Fruit fly (Drosophila melanogaster) whole organism, embryonic: ENCODE results near the gene CG31776.

ENCODE experiments used
- Abd-B ChIP-seq: fragments of 200-800 bp; sonication (Bioruptor generic); optimal IDR thresholded peaks from 2 replicates; lab custom pipeline; 2018; ENCODE audit warnings: missing biosample characterization, mild to moderate bottlenecking, missing genetic modification characterization, moderate library complexity
- CG10209 ChIP-seq: fragments of 200-800 bp; sonication (Bioruptor generic); optimal IDR thresholded peaks from 3 replicates; lab custom pipeline; 2017; ENCODE audit warnings: missing biosample characterization, mild to moderate bottlenecking, missing genetic modification characterization, missing genetic modification reagents
- CG10959 ChIP-seq: fragments of 200-800 bp; sonication (Bioruptor generic); IDR thresholded peaks from 2 replicates; pipeline ENCODE4 v1.3.6; 2022; ENCODE audit warnings: missing biosample characterization, missing genetic modification characterization
- CG11504 ChIP-seq: fragments of 200-800 bp; sonication (Bioruptor generic); optimal IDR thresholded peaks from 3 replicates; lab custom pipeline; 2019; ENCODE audit warnings: missing biosample characterization, mild to moderate bottlenecking, missing genetic modification characterization, moderate library complexity
- CG12744 ChIP-seq: fragments of 200-800 bp; sonication (Bioruptor generic); optimal IDR thresholded peaks from 2 replicates; lab custom pipeline; 2016; ENCODE audit warnings: missing biosample characterization, missing genetic modification characterization
- CG14441 ChIP-seq: fragments of 200-800 bp; sonication (Bioruptor generic); IDR thresholded peaks from 2 replicates; pipeline ENCODE4 v1.3.6; 2022; ENCODE audit warnings: missing biosample characterization, missing genetic modification characterization
- CG14965 ChIP-seq: fragments of 200-800 bp; sonication (Bioruptor generic); optimal IDR thresholded peaks from 2 replicates; lab custom pipeline; 2016; ENCODE audit warnings: missing biosample characterization, missing genetic modification characterization, borderline replicate concordance
- CG1647 ChIP-seq: fragments of 200-800 bp; sonication (Bioruptor generic); optimal IDR thresholded peaks from 3 replicates; lab custom pipeline; 2016; ENCODE audit warnings: missing biosample characterization, missing genetic modification characterization
- CG1792 ChIP-seq: fragments of 200-800 bp; sonication (Bioruptor generic); optimal IDR thresholded peaks from 2 replicates; lab custom pipeline; 2016; ENCODE audit warnings: missing biosample characterization, missing genetic modification characterization
- CG30431 ChIP-seq: fragments of 200-800 bp; sonication (Bioruptor generic); optimal IDR thresholded peaks from 2 replicates; lab custom pipeline; 2017; ENCODE audit warnings: missing biosample characterization, missing genetic modification characterization
- CG31365 ChIP-seq: fragments of 200-800 bp; sonication (Bioruptor generic); optimal IDR thresholded peaks from 2 replicates; lab custom pipeline; 2018; ENCODE audit warnings: missing biosample characterization, mild to moderate bottlenecking, missing genetic modification characterization
- CG32772 ChIP-seq: fragments of 200-800 bp; sonication (Bioruptor generic); IDR thresholded peaks from 2 replicates; pipeline ENCODE4 v1.3.6; 2022; ENCODE audit warnings: missing biosample characterization, missing genetic modification characterization
- CG3281 ChIP-seq: fragments of 200-800 bp; sonication (Bioruptor generic); optimal IDR thresholded peaks from 3 replicates; lab custom pipeline; 2017; ENCODE audit warnings: missing biosample characterization, mild to moderate bottlenecking, missing genetic modification characterization
- CG42726 ChIP-seq: fragments of 200-800 bp; sonication (Bioruptor generic); IDR thresholded peaks from 2 replicates; pipeline ENCODE4 v1.3.6; 2022; ENCODE audit warnings: missing biosample characterization, missing genetic modification characterization; ENCODE audit not compliant: partially characterized antibody
- CG6254 ChIP-seq: fragments of 200-800 bp; sonication (Bioruptor generic); optimal IDR thresholded peaks from 3 replicates; lab custom pipeline; 2017; ENCODE audit warnings: mild to moderate bottlenecking, missing biosample characterization, missing genetic modification reagents, missing genetic modification characterization
- Dp ChIP-seq: fragments of 200-800 bp; sonication (Bioruptor generic); optimal IDR thresholded peaks from 2 replicates; lab custom pipeline; 2018; ENCODE audit warnings: missing biosample characterization, mild to moderate bottlenecking, missing genetic modification characterization, moderate library complexity
- Drgx ChIP-seq: fragments of 200-800 bp; sonication (Bioruptor generic); IDR thresholded peaks from 2 replicates; pipeline ENCODE4 v1.3.6; 2022; ENCODE audit warnings: missing biosample characterization, missing genetic modification characterization
- Ets65A ChIP-seq: fragments of 200-800 bp; sonication (Bioruptor generic); peaks from one replicate; lab custom pipeline; 2016; ENCODE audit warnings: missing biosample characterization, missing genetic modification characterization
- Hand ChIP-seq: fragments of 200-800 bp; sonication (Bioruptor generic); optimal IDR thresholded peaks from 2 replicates; lab custom pipeline; 2017; ENCODE audit warnings: mild to moderate bottlenecking, missing biosample characterization, missing genetic modification reagents, missing genetic modification characterization
- Hey ChIP-seq: fragments of 200-800 bp; sonication (Bioruptor generic); optimal IDR thresholded peaks from 3 replicates; lab custom pipeline; 2018; ENCODE audit warnings: missing biosample characterization, mild to moderate bottlenecking, missing genetic modification characterization
- Hr39 ChIP-seq: fragments of >200 bp; optimal IDR thresholded peaks from 2 replicates; lab custom pipeline; 2017
- Hr78 ChIP-seq, 2 experiments: fragments of 200-800 bp in 1 of 2; fragments of >200 bp in 1 of 2; sonication (Bioruptor generic) in 1 of 2; optimal IDR thresholded peaks; 2 replicates each; lab custom pipeline; 2017 to 2019; ENCODE audit warnings: missing biosample characterization in 2 of 2, missing genetic modification characterization in 2 of 2, mild to moderate bottlenecking in 1 of 2, moderate library complexity in 1 of 2
- Hsf ChIP-seq: fragments of 200-800 bp; sonication (Bioruptor generic); optimal IDR thresholded peaks from 3 replicates; lab custom pipeline; 2016; ENCODE audit warnings: missing biosample characterization, missing genetic modification characterization
- Lhr ChIP-seq: fragments of 200-800 bp; sonication (Bioruptor generic); optimal IDR thresholded peaks from 3 replicates; lab custom pipeline; 2017; ENCODE audit warnings: mild to moderate bottlenecking, missing biosample characterization, missing genetic modification reagents, missing genetic modification characterization
- Lpt ChIP-seq: fragments of >200 bp; optimal IDR thresholded peaks from 2 replicates; lab custom pipeline; 2018; ENCODE audit warnings: missing biosample characterization, missing genetic modification characterization
- Oli ChIP-seq: fragments of 200-800 bp; sonication (Bioruptor generic); optimal IDR thresholded peaks from 2 replicates; lab custom pipeline; 2018; ENCODE audit warnings: missing biosample characterization, mild to moderate bottlenecking, missing genetic modification characterization, moderate library complexity
- Sox102F ChIP-seq: fragments of 200-800 bp; sonication (Bioruptor generic); optimal IDR thresholded peaks from 2 replicates; lab custom pipeline; 2018; ENCODE audit warnings: missing biosample characterization, mild to moderate bottlenecking, missing genetic modification characterization, moderate library complexity
- Spps ChIP-seq: fragments of 200-800 bp; sonication (Bioruptor generic); optimal IDR thresholded peaks from 2 replicates; lab custom pipeline; 2018; ENCODE audit warnings: missing biosample characterization, mild to moderate bottlenecking, missing genetic modification characterization
- Trl ChIP-seq, 3 experiments: fragments of >200 bp in 2 of 3; fragments of 200-800 bp in 1 of 3; sonication (Bioruptor generic) in 1 of 3; optimal IDR thresholded peaks; 2 replicates in 1 of 3; 3 replicates in 2 of 3; lab custom pipeline; 2016 to 2017; ENCODE audit warnings: missing biosample characterization in 1 of 3, missing genetic modification characterization in 1 of 3
- aop ChIP-seq: fragments of 200-800 bp; sonication (Bioruptor generic); IDR thresholded peaks from 2 replicates; pipeline ENCODE4 v1.3.6; 2022; ENCODE audit warnings: missing biosample characterization, missing genetic modification characterization
- cad ChIP-seq: fragments of >200 bp; optimal IDR thresholded peaks from 2 replicates; lab custom pipeline; 2017; ENCODE audit warnings: missing biosample characterization, missing genetic modification characterization
- crc ChIP-seq: fragments of 200-800 bp; sonication (Bioruptor generic); optimal IDR thresholded peaks from 2 replicates; lab custom pipeline; 2016; ENCODE audit warnings: missing biosample characterization, missing genetic modification characterization
- crol ChIP-seq: fragments of 200-800 bp; sonication (Bioruptor generic); IDR thresholded peaks from 2 replicates; pipeline ENCODE4 v1.3.6; 2022; ENCODE audit warnings: missing biosample characterization, missing genetic modification characterization
- eve ChIP-seq, 2 experiments: fragments of >200 bp; optimal IDR thresholded peaks; 2 replicates each; lab custom pipeline; 2017; ENCODE audit warnings: missing biosample characterization in 2 of 2, missing genetic modification characterization in 2 of 2
- gsb-n ChIP-seq: fragments of 200-800 bp; sonication (Bioruptor generic); optimal IDR thresholded peaks from 3 replicates; lab custom pipeline; 2018; ENCODE audit warnings: missing biosample characterization, mild to moderate bottlenecking, missing genetic modification characterization
- ind ChIP-seq: fragments of 200-800 bp; sonication (Bioruptor generic); optimal IDR thresholded peaks from 3 replicates; lab custom pipeline; 2016; ENCODE audit warnings: missing biosample characterization, missing genetic modification characterization
- jing ChIP-seq: fragments of 200-800 bp; sonication (Bioruptor generic); optimal IDR thresholded peaks from 2 replicates; lab custom pipeline; 2018; ENCODE audit warnings: missing biosample characterization, mild to moderate bottlenecking, missing genetic modification characterization
- lab ChIP-seq: fragments of 200-800 bp; sonication (Bioruptor generic); optimal IDR thresholded peaks from 3 replicates; lab custom pipeline; 2017; ENCODE audit warnings: missing biosample characterization, missing genetic modification characterization, mild to moderate bottlenecking, moderate library complexity, missing genetic modification reagents
- lmd ChIP-seq: fragments of 200-800 bp; sonication (Bioruptor generic); IDR thresholded peaks from 2 replicates; pipeline ENCODE4 v1.3.6; 2022; ENCODE audit warnings: missing biosample characterization, missing genetic modification characterization
- maf-S ChIP-seq: fragments of 200-800 bp; sonication (Bioruptor generic); optimal IDR thresholded peaks from 2 replicates; lab custom pipeline; 2016; ENCODE audit warnings: missing biosample characterization, missing genetic modification characterization
- mirr ChIP-seq: fragments of 200-800 bp; sonication (Bioruptor generic); optimal IDR thresholded peaks from 3 replicates; lab custom pipeline; 2018; ENCODE audit warnings: missing biosample characterization, mild to moderate bottlenecking, missing genetic modification characterization
- p53 ChIP-seq: fragments of 200-800 bp; sonication (Bioruptor generic); optimal IDR thresholded peaks from 2 replicates; lab custom pipeline; 2016; ENCODE audit warnings: missing biosample characterization, missing genetic modification characterization
- phol ChIP-seq: fragments of 200-800 bp; sonication (Bioruptor generic); optimal IDR thresholded peaks from 3 replicates; lab custom pipeline; 2018; ENCODE audit warnings: missing biosample characterization, mild to moderate bottlenecking, missing genetic modification characterization, moderate library complexity
- rib ChIP-seq: fragments of 200-800 bp; sonication (Bioruptor generic); IDR thresholded peaks from 2 replicates; pipeline ENCODE4 v1.3.6; 2022; ENCODE audit warnings: missing biosample characterization, missing genetic modification characterization
- sisA ChIP-seq: fragments of 200-800 bp; sonication (Bioruptor generic); IDR thresholded peaks from 2 replicates; pipeline ENCODE4 v1.3.6; 2022; ENCODE audit warnings: missing biosample characterization, missing genetic modification characterization
- sr ChIP-seq: fragments of 200-800 bp; sonication (Bioruptor generic); IDR thresholded peaks from 3 replicates; pipeline ENCODE4 v1.3.6; 2022; ENCODE audit warnings: missing biosample characterization, missing genetic modification characterization
- tup ChIP-seq: fragments of 200-800 bp; sonication (Bioruptor generic); optimal IDR thresholded peaks from 2 replicates; lab custom pipeline; 2016; ENCODE audit warnings: missing biosample characterization, mild to moderate bottlenecking, missing genetic modification characterization, moderate library complexity
- wek ChIP-seq: fragments of 200-800 bp; sonication (Bioruptor generic); optimal IDR thresholded peaks from 3 replicates; lab custom pipeline; 2018; ENCODE audit warnings: missing biosample characterization, mild to moderate bottlenecking, missing genetic modification characterization, moderate library complexity

Gene CG31776

dm6 chr2L:3504851-3505250 is 34.9 kb downstream of the CG31776 start:
- TF ChIP-seq crol: peak; percentile 70
- peak; percentile 96 for TF ChIP-seq Hey
- TF ChIP-seq Hr39 (lab: Kevin White, UChicago): peak; percentile 78
- TF ChIP-seq CG1792: no peak
- peak; percentile 0 for TF ChIP-seq mirr (GFP tag; lab: Kevin White, UChicago)
- no peak for TF ChIP-seq ind (GFP tag; lab: Kevin White, UChicago)
- peak; percentile 17 for TF ChIP-seq Ets65A (GFP tag; lab: Kevin White, UChicago)
- peak; percentile 6 for TF ChIP-seq gsb-n (tag; lab: Kevin White, UChicago)

dm6 chr2L:3506322-3506721 is 36.3 kb downstream of the CG31776 start:
- peak in 1 of 2 experiments; percentile 91 for TF ChIP-seq Hr78 (GFP tag; optimal IDR thresholded peaks at IDR 0.05; lab: Kevin White, UChicago)
- no peak for TF ChIP-seq crc
- TF ChIP-seq Abd-B: no peak

- TF ChIP-seq wek (GFP tag; lab: Kevin White, UChicago) (no peak), CG6254 (no peak), Hsf (GFP tag; lab: Kevin White, UChicago) (no peak), lab (GFP tag; lab: Kevin White, UChicago) (no peak), tup (GFP tag; lab: Kevin White, UChicago) (no peak), Lpt (GFP tag; lab: Kevin White, UChicago) (no peak), cad (GFP tag; lab: Kevin White, UChicago) (no peak), CG3281 (no peak), Oli (peak; percentile 25), CG14965 (GFP tag; lab: Kevin White, UChicago) (no peak), CG1792 (no peak), CG31365 (no peak), aop (GFP tag; lab: Robert Waterston, UW) (no peak), CG30431 (GFP tag; lab: Kevin White, UChicago) (no peak), CG14441 (GFP tag; lab: Robert Waterston, UW) (no peak), sr (GFP tag; lab: Robert Waterston, UW) (no peak), rib (GFP tag; lab: Robert Waterston, UW) (no peak), Dp (no peak), Drgx (GFP tag; lab: Robert Waterston, UW) (peak; percentile 37), Hand (no peak), CG11504 (peak; percentile 35), CG32772 (GFP tag; lab: Robert Waterston, UW) (no peak), p53 (GFP tag; lab: Kevin White, UChicago) (no peak), mirr (GFP tag; lab: Kevin White, UChicago) (no peak), CG10959 (GFP tag; lab: Robert Waterston, UW) (no peak), crol (no peak), Lhr (GFP tag; lab: Kevin White, UChicago) (no peak), CG42726 (no peak), Sox102F (peak; percentile 37), Spps (tag; lab: Kevin White, UChicago) (no peak), CG1647 (GFP tag; lab: Kevin White, UChicago) (no peak), CG12744 (GFP tag; lab: Kevin White, UChicago) (no peak), Trl (optimal IDR thresholded peaks at IDR 0.05; lab: Kevin White, UChicago) (no peak), Trl (GFP tag; optimal IDR thresholded peaks at IDR 0.05; lab: Kevin White, UChicago) (no peak), sisA (0 out of 2 replicates have a peak, but pooled peaks have one; percentile 16), phol (tag; lab: Kevin White, UChicago) (peak; percentile 26), jing (GFP tag; lab: Kevin White, UChicago) (no peak), eve (GFP tag; optimal IDR thresholded peaks at IDR 0.05; lab: Kevin White, UChicago) (no peak), maf-S (no peak), lmd (no peak), CG10209 (GFP tag; lab: Kevin White, UChicago) (no peak)
These were observed 36.8 kb downstream of the CG31776 start for dm6 chr2L:3506806-3507205.
